Worm (Caenorhabditis elegans): ENCODE results near the gene E01G6.1.

DNA sequence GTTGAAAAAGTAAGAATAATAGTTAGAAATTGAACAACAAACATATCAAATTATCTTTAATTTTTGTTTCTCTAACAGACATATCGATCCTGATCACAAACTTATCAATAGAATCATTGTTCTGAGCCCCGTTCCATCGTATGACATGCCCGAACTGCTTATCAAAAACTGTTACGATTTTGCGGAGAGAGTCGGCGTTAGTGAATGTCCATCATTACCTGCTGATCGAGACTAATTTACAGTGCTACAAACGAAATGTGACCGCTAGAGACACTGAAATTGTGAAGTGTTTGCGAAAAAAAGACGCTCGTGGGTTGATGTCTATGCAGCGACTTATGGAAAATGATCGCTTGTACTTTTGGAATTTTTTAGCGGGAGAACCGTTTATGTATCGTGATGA is 17.8 kb upstream of the E01G6.1 start:
- TF ChIP-seq attf-3 (GFP tag; conservative IDR thresholded peaks at IDR 0.05) (no peak), egl-18 (GFP tag; IDR thresholded peaks at IDR 0.05) (no peak), tbx-9 (tag; optimal IDR thresholded peaks at IDR 0.05; ENCODE audit: borderline replicate concordance) (no peak), lin-54 (GFP tag; optimal IDR thresholded peaks at IDR 0.05) (no peak), ekl-4 (GFP tag; IDR thresholded peaks at IDR 0.05) (no peak), aptf-2 (GFP tag; conservative IDR thresholded peaks at IDR 0.05) (no peak)
